Fruit fly (Drosophila melanogaster) whole organism: ENCODE results near the gene Cys.

Experiments
- CG8478 ChIP-seq: fragments of >200 bp; optimal IDR thresholded peaks from 2 replicates; lab custom pipeline; 2018; ENCODE audit warnings: inconsistent platforms
- Dll ChIP-seq: fragments of >200 bp; optimal IDR thresholded peaks from 2 replicates; lab custom pipeline; 2017
- EcR ChIP-seq, 2 experiments: fragments of >200 bp; optimal IDR thresholded peaks; 2 replicates each; lab custom pipeline; 2017; ENCODE audit warnings: missing biosample characterization in 2 of 2, missing genetic modification characterization in 2 of 2, missing genetic modification reagents in 2 of 2
- pan ChIP-seq: fragments of >200 bp; optimal IDR thresholded peaks from 2 replicates; lab custom pipeline; 2017
- psq ChIP-seq: fragments of >200 bp; optimal IDR thresholded peaks from 2 replicates; lab custom pipeline; 2017
- usp ChIP-seq: fragments of >200 bp; optimal IDR thresholded peaks from 2 replicates; lab custom pipeline; 2017; ENCODE audit warnings: missing biosample characterization, missing genetic modification characterization, mixed read lengths

dm6 chr3R:14590753-14591535 is 21.5 kb upstream of the Cys start:
- TF ChIP-seq EcR (GFP tag; optimal IDR thresholded peaks at IDR 0.05; lab: Kevin White, UChicago) (no peak), psq (lab: Kevin White, UChicago) (no peak), CG8478 (no peak), pan (lab: Kevin White, UChicago) (no peak), Dll (lab: Kevin White, UChicago) (no peak), usp (GFP tag; lab: Kevin White, UChicago) (no peak)
